Worm (Caenorhabditis elegans) whole organism, L2 larva: ENCODE data around the gene clec-148.

Experiments used
- C34F6.9 ChIP-seq: fragments of 150-350 bp; optimal IDR thresholded peaks from 2 replicates; lab custom pipeline; 2014; ENCODE audit warnings: missing biosample characterization, missing genetic modification characterization
- F13H6.1 ChIP-seq: sonication (generic microtip); optimal IDR thresholded peaks from 2 replicates; lab custom pipeline; 2016; ENCODE audit warnings: missing genetic modification characterization, missing compliant biosample characterization
- Y55F3AM.14 ChIP-seq: fragments of 200-800 bp; sonication (Bioruptor generic); optimal IDR thresholded peaks from 2 replicates; lab custom pipeline; 2018; ENCODE audit warnings: mild to moderate bottlenecking, missing genetic modification characterization, missing compliant biosample characterization
- ZK546.5 ChIP-seq: sonication (generic microtip); optimal IDR thresholded peaks from 2 replicates; lab custom pipeline; 2017; ENCODE audit warnings: missing biosample characterization, missing genetic modification characterization
- aly-2 ChIP-seq: fragments of 150-350 bp; optimal IDR thresholded peaks from 2 replicates; lab custom pipeline; 2014; ENCODE audit warnings: missing biosample characterization, missing genetic modification characterization
- blmp-1 ChIP-seq: sonication (generic microtip); optimal IDR thresholded peaks from 2 replicates; lab custom pipeline; 2017; ENCODE audit warnings: missing genetic modification characterization, mild to moderate bottlenecking, missing compliant biosample characterization, antibody characterized with exemption, moderate library complexity; ENCODE audit not compliant: insufficient read depth
- ceh-16 ChIP-seq: fragments of 150-350 bp; optimal IDR thresholded peaks from 2 replicates; lab custom pipeline; 2014; ENCODE audit warnings: missing biosample characterization, missing genetic modification characterization
- ceh-82 ChIP-seq: fragments of 150-350 bp; optimal IDR thresholded peaks from 2 replicates; lab custom pipeline; 2014; ENCODE audit warnings: missing biosample characterization, missing genetic modification characterization
- crh-2 ChIP-seq: sonication (generic microtip); optimal IDR thresholded peaks from 2 replicates; lab custom pipeline; 2017; ENCODE audit warnings: missing biosample characterization, missing genetic modification characterization
- elt-1 ChIP-seq: fragments of 150-350 bp; optimal IDR thresholded peaks from 2 replicates; lab custom pipeline; 2014; ENCODE audit warnings: missing biosample characterization, missing genetic modification characterization
- elt-3 ChIP-seq: sonication (generic microtip); optimal IDR thresholded peaks from 2 replicates; lab custom pipeline; 2017; ENCODE audit warnings: missing biosample characterization, missing genetic modification characterization
- fos-1 ChIP-seq: fragments of 150-350 bp; optimal IDR thresholded peaks from 2 replicates; lab custom pipeline; 2014; ENCODE audit warnings: missing biosample characterization, missing genetic modification characterization
- gmeb-1 ChIP-seq: fragments of 150-350 bp; optimal IDR thresholded peaks from 2 replicates; lab custom pipeline; 2014; ENCODE audit warnings: missing biosample characterization, missing genetic modification characterization
- lin-11 ChIP-seq: fragments of 150-350 bp; sonication (generic microtip); optimal IDR thresholded peaks from 2 replicates; lab custom pipeline; 2014; ENCODE audit warnings: missing biosample characterization, missing genetic modification characterization, inconsistent platforms, mixed read lengths
- lin-13 ChIP-seq: fragments of 150-350 bp; optimal IDR thresholded peaks from 2 replicates; lab custom pipeline; 2014; ENCODE audit warnings: missing biosample characterization, missing genetic modification reagents, missing genetic modification characterization
- lsy-2 ChIP-seq, 2 experiments: fragments of 150-350 bp in 1 of 2; sonication (generic microtip) in 1 of 2; optimal IDR thresholded peaks; 2 replicates each; lab custom pipeline; 2014 to 2017; ENCODE audit warnings: missing biosample characterization in 2 of 2, missing genetic modification characterization in 2 of 2
- mdl-1 ChIP-seq, 2 experiments: fragments of 150-350 bp in 1 of 2; sonication (generic microtip) in 1 of 2; optimal IDR thresholded peaks; 2 replicates each; lab custom pipeline; 2017; ENCODE audit warnings: missing biosample characterization in 2 of 2, missing genetic modification characterization in 2 of 2
- nhr-10 ChIP-seq: sonication (generic microtip); optimal IDR thresholded peaks from 2 replicates; lab custom pipeline; 2017; ENCODE audit warnings: missing biosample characterization, missing genetic modification characterization
- nhr-11 ChIP-seq: fragments of 150-350 bp; optimal IDR thresholded peaks from 2 replicates; lab custom pipeline; 2014; ENCODE audit warnings: missing biosample characterization, missing genetic modification characterization
- nhr-12 ChIP-seq: fragments of 150-350 bp; optimal IDR thresholded peaks from 2 replicates; lab custom pipeline; 2014; ENCODE audit warnings: missing biosample characterization, missing genetic modification characterization
- nhr-129 ChIP-seq: fragments of 150-350 bp; optimal IDR thresholded peaks from 2 replicates; lab custom pipeline; 2014; ENCODE audit warnings: missing biosample characterization, missing genetic modification characterization
- nhr-21 ChIP-seq: fragments of 150-350 bp; optimal IDR thresholded peaks from 2 replicates; lab custom pipeline; 2014; ENCODE audit warnings: missing biosample characterization, missing genetic modification characterization
- nhr-25 ChIP-seq: fragments of 150-350 bp; sonication (generic microtip); optimal IDR thresholded peaks from 3 replicates; lab custom pipeline; 2014; ENCODE audit warnings: missing biosample characterization, missing genetic modification characterization
- nhr-6 ChIP-seq: fragments of 150-350 bp; optimal IDR thresholded peaks from 2 replicates; lab custom pipeline; 2014; ENCODE audit warnings: missing biosample characterization, missing genetic modification characterization
- nhr-77 ChIP-seq: fragments of 150-350 bp; optimal IDR thresholded peaks from 2 replicates; lab custom pipeline; 2014; ENCODE audit warnings: missing biosample characterization, missing genetic modification characterization
- peb-1 ChIP-seq: fragments of 150-350 bp; optimal IDR thresholded peaks from 2 replicates; lab custom pipeline; 2014; ENCODE audit warnings: missing biosample characterization, missing genetic modification characterization
- skn-1 ChIP-seq: sonication (generic microtip); optimal IDR thresholded peaks from 2 replicates; lab custom pipeline; 2017; ENCODE audit warnings: missing biosample characterization, missing genetic modification characterization
- sma-3 ChIP-seq: sonication (generic microtip); optimal IDR thresholded peaks from 2 replicates; lab custom pipeline; 2016; ENCODE audit warnings: missing genetic modification reagents, missing genetic modification characterization, missing compliant biosample characterization
- sma-9 ChIP-seq, 2 experiments: fragments of 150-350 bp in 1 of 2; sonication (generic microtip) in 1 of 2; optimal IDR thresholded peaks; 2 replicates each; lab custom pipeline; 2014 to 2016; ENCODE audit warnings: missing genetic modification characterization in 2 of 2, mild to moderate bottlenecking in 1 of 2, missing biosample characterization in 1 of 2, missing compliant biosample characterization in 1 of 2, missing genetic modification reagents in 1 of 2, moderate library complexity in 1 of 2
- snpc-4 ChIP-seq: fragments of 150-350 bp; optimal IDR thresholded peaks from 2 replicates; lab custom pipeline; 2014; ENCODE audit warnings: missing biosample characterization, missing genetic modification characterization
- unc-39 ChIP-seq: fragments of 150-350 bp; optimal IDR thresholded peaks from 2 replicates; lab custom pipeline; 2014; ENCODE audit warnings: missing biosample characterization, missing genetic modification characterization
- unc-55 ChIP-seq: fragments of 150-350 bp; sonication (generic microtip); optimal IDR thresholded peaks from 3 replicates; lab custom pipeline; 2014; ENCODE audit warnings: missing biosample characterization, missing genetic modification reagents, missing genetic modification characterization
- unc-62 ChIP-seq: fragments of 150-350 bp; optimal IDR thresholded peaks from 2 replicates; lab custom pipeline; 2014; ENCODE audit warnings: missing biosample characterization, missing genetic modification reagents, missing genetic modification characterization
- zag-1 ChIP-seq: fragments of 150-350 bp; optimal IDR thresholded peaks from 2 replicates; lab custom pipeline; 2014; ENCODE audit warnings: missing biosample characterization, missing genetic modification characterization

clec-148 gene

DNA sequence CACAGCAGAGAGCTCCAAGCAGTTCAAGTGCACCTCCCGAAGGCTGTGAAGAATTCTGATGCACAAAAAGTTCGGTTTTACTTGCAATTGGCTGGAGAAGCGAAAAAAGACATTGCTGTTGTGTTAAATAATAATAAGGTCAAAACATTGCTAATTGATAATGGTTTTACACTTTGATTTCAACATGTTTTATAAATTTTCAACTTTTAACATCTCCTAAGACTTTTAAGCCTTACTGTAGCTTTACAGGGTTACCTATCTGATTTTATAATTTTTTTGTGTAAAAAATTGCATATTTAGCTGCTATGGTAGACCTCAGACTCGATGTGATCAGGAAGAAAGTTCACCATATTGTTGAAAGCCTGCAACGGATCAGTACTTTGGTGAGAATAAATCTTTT, 41.4 kb downstream of the clec-148 start, which contains the start of gene pals-25:
TSS of gene pals-25 (plus strand) at position 301 of the 400 bp plus-strand sequence.
- no peak for TF ChIP-seq aly-2 (tag; lab: Kevin White, UChicago)
- no peak for TF ChIP-seq blmp-1 (tag; lab: Kevin White, UChicago)
- TF ChIP-seq sma-3 = no peak
- TF ChIP-seq ceh-82 = no peak
- TF ChIP-seq, all 48 proteins: peak for 0

DNA sequence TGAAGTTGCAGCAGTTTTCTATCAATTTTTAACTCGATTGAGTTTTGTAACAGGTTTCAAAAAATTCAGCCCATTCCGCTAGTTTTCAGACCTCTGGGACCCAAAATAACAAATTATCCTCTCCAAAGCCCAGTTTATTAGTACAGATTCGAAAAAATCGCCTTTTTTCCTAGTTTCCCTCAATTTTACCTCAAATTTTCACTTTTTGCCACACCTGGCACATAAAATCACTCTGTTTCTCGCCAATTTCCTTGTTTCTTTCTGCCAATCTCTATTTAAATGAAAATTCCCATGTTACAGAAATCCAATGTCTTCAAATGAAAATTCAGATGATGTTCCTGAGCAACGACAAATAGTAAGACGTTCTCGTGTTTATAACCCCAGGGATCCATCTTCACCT, 43.5 kb downstream of the clec-148 start, which contains the start of gene pals-22:
TSS of gene pals-22 (plus strand) at position 301 of the 400 bp plus-strand sequence.
- TF ChIP-seq peb-1 (tag; lab: Kevin White, UChicago) (no peak), nhr-129 (tag; lab: Kevin White, UChicago) (no peak), aly-2 (tag; lab: Kevin White, UChicago) (no peak), lin-11 (tag; lab: Kevin White, UChicago) (no peak), elt-3 (tag; lab: Kevin White, UChicago) (no peak), nhr-11 (tag; lab: Kevin White, UChicago) (no peak), blmp-1 (tag; lab: Kevin White, UChicago) (no peak), fos-1 (no peak), unc-39 (no peak), snpc-4 (tag; lab: Kevin White, UChicago) (no peak), ceh-16 (tag; lab: Kevin White, UChicago) (no peak), unc-62 (no peak), Y55F3AM.14 (GFP tag; lab: Kevin White, UChicago) (no peak), sma-3 (no peak), sma-9 (GFP tag; optimal IDR thresholded peaks at IDR 0.05; lab: Kevin White, UChicago) (no peak), sma-9 (tag; optimal IDR thresholded peaks at IDR 0.05; lab: Kevin White, UChicago) (no peak)

DNA sequence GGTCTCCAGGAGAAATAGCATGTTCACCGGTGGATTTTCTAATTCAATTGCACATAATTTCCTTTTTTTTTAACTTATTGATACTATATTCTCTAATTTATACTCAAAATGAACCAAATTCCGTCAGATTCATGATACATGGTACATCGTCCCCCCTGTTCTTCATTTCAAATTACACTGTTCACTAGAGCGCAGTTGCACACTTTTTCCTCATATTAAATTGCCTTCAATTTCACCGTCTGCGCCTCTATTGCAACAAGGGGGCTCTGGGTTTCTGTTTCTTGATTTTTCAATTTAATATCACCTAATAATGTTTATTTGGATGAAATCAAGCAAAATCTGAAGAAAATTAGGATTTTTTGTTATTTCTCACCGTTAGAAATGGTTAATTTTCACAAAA, 44.0 kb downstream of the clec-148 start:
- TF ChIP-seq C34F6.9 (tag; lab: Kevin White, UChicago) = peak; percentile 83
- TF ChIP-seq crh-2 (tag; lab: Kevin White, UChicago) = peak; percentile 60
- no peak for TF ChIP-seq snpc-4 (tag; lab: Kevin White, UChicago)
- TF ChIP-seq nhr-6 (tag; lab: Kevin White, UChicago) = peak; percentile 31
- peak; percentile 16 for TF ChIP-seq nhr-21 (tag; lab: Kevin White, UChicago)
- TF ChIP-seq F13H6.1 (tag; lab: Kevin White, UChicago) = peak; percentile 22
- TF ChIP-seq unc-55 (GFP tag; lab: Kevin White, UChicago) = peak; percentile 84
- peak; percentile 19 for TF ChIP-seq zag-1
- TF ChIP-seq mdl-1 (tag; optimal IDR thresholded peaks at IDR 0.05; lab: Kevin White, UChicago) = no peak
- TF ChIP-seq nhr-129 (tag; lab: Kevin White, UChicago) = peak; percentile 79
- TF ChIP-seq elt-3 (tag; lab: Kevin White, UChicago) = no peak
- peak; percentile 46 for TF ChIP-seq gmeb-1 (tag; lab: Kevin White, UChicago)
- TF ChIP-seq fos-1 = peak; percentile 54
- TF ChIP-seq lsy-2 (tag; optimal IDR thresholded peaks at IDR 0.05; lab: Kevin White, UChicago) = peak in 1 of 2 experiments; percentile 75
- TF ChIP-seq, all 48 proteins: peak for 11

DNA sequence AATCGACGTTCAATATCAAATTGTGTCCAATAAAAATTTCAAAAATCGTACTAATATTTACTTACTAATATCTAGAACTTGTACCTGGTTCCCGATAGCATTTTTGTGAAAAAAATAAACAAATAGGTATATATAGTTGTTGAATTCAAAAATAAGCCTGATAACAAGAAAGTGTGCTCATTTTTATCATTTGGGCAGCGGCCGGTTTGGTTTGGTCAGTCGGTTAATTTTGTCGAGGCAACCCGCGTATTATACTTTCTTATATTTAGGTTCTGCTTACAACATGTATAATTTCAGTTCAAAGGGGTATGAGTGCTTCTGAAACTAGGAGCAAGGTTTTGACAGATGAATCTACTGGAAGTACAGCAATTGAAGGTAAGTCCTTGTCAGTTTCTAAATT, 45.0 kb downstream of the clec-148 start, which contains the start of the genes nhr-280 and C29F9.2:
TSS of gene nhr-280 (minus strand) at position 101 of the 400 bp plus-strand sequence.
TSS of gene C29F9.2 (plus strand) at position 298 of the 400 bp plus-strand sequence.
- TF ChIP-seq elt-1 (no peak), ceh-16 (tag; lab: Kevin White, UChicago) (no peak), ZK546.5 (tag; lab: Kevin White, UChicago) (no peak), skn-1 (tag; lab: Kevin White, UChicago) (no peak), nhr-10 (tag; lab: Kevin White, UChicago) (no peak), nhr-25 (tag; lab: Kevin White, UChicago) (no peak), F13H6.1 (tag; lab: Kevin White, UChicago) (no peak), nhr-77 (no peak), lin-13 (no peak), nhr-12 (no peak), sma-3 (no peak), C34F6.9 (tag; lab: Kevin White, UChicago) (no peak)
